Fruit fly (Drosophila melanogaster): ENCODE measurements around the gene CASK.

The CASK gene

dm6 chr3R:21777660-21778059 lies 44.8 kb downstream of the CASK start, which contains the start of gene Polr1H (continued):
- peak; percentile 70 for TF ChIP-seq Lhr (GFP tag; optimal IDR thresholded peaks at IDR 0.05)
- TF ChIP-seq nom (GFP tag; optimal IDR thresholded peaks at IDR 0.05), result no peak
- no peak for TF ChIP-seq CG7963 (GFP tag; IDR thresholded peaks at IDR 0.05; ENCODE audit: partially characterized antibody)
- TF ChIP-seq Med (GFP tag), result peak; percentile 68
- TF ChIP-seq CTCF (GFP tag; optimal IDR thresholded peaks at IDR 0.05), result peak; percentile 24
- TF ChIP-seq en (GFP tag; optimal IDR thresholded peaks at IDR 0.05), result no peak
- no peak for TF ChIP-seq CG11560 (tag; IDR thresholded peaks at IDR 0.05)
- TF ChIP-seq Meics (GFP tag; optimal IDR thresholded peaks at IDR 0.05), result no peak
- TF ChIP-seq trem (tag; optimal IDR thresholded peaks at IDR 0.05), result peak; percentile 69
- no peak for TF ChIP-seq Deaf1 (tag; optimal IDR thresholded peaks at IDR 0.05)
- no peak for TF ChIP-seq stc (GFP tag; IDR thresholded peaks at IDR 0.05)
- TF ChIP-seq CG4854 (GFP tag; optimal IDR thresholded peaks at IDR 0.05), result no peak
- no peak for TF ChIP-seq eyg (GFP tag; optimal IDR thresholded peaks at IDR 0.05)
- TF ChIP-seq C15 (GFP tag; IDR thresholded peaks at IDR 0.05), result no peak
- TF ChIP-seq CG12942 (GFP tag; optimal IDR thresholded peaks at IDR 0.05), result no peak
- TF ChIP-seq dm (GFP tag; optimal IDR thresholded peaks at IDR 0.05), result peak; percentile 90
- no peak for TF ChIP-seq ftz-f1 (GFP tag; optimal IDR thresholded peaks at IDR 0.05)
- TF ChIP-seq CG9437 (GFP tag; optimal IDR thresholded peaks at IDR 0.05), result no peak
- no peak for TF ChIP-seq CG5180 (GFP tag; optimal IDR thresholded peaks at IDR 0.05)
- no peak for TF ChIP-seq CG15479 (GFP tag; optimal IDR thresholded peaks at IDR 0.05)
- TF ChIP-seq gfzf (GFP tag; optimal IDR thresholded peaks at IDR 0.05), result peak; percentile 96
- TF ChIP-seq MESR4 (GFP tag; optimal IDR thresholded peaks at IDR 0.05), result peak; percentile 61
- no peak for TF ChIP-seq pho (GFP tag; optimal IDR thresholded peaks at IDR 0.05)
- no peak for TF ChIP-seq esg (GFP tag; conservative IDR thresholded peaks at IDR 0.05)
- TF ChIP-seq CG7786 (GFP tag; optimal IDR thresholded peaks at IDR 0.05), result no peak
- TF ChIP-seq CG11723 (GFP tag; optimal IDR thresholded peaks at IDR 0.05), result no peak
- no peak for TF ChIP-seq cato (GFP tag; optimal IDR thresholded peaks at IDR 0.05; ENCODE audit: borderline replicate concordance)
- TF ChIP-seq bsh (GFP tag; optimal IDR thresholded peaks at IDR 0.05), result no peak
- TF ChIP-seq CG32532 (GFP tag; IDR thresholded peaks at IDR 0.05), result no peak
- no peak for TF ChIP-seq gsb (GFP tag; IDR thresholded peaks at IDR 0.05)
- no peak for TF ChIP-seq grau (tag; optimal IDR thresholded peaks at IDR 0.05)
- no peak for TF ChIP-seq CG6854 (GFP tag; optimal IDR thresholded peaks at IDR 0.05)
- TF ChIP-seq wek (GFP tag; optimal IDR thresholded peaks at IDR 0.05), result no peak
- no peak for TF ChIP-seq CG11093 (GFP tag; IDR thresholded peaks at IDR 0.05)
- no peak for TF ChIP-seq B-H2 (GFP tag; optimal IDR thresholded peaks at IDR 0.05)
- TF ChIP-seq dati (GFP tag; IDR thresholded peaks at IDR 0.05), result no peak
- TF ChIP-seq ttk (GFP tag; IDR thresholded peaks at IDR 0.05), result no peak
- peak; percentile 41 for TF ChIP-seq Fer1 (GFP tag; optimal IDR thresholded peaks at IDR 0.05)
- TF ChIP-seq CG31388 (GFP tag; optimal IDR thresholded peaks at IDR 0.05), result no peak
- TF ChIP-seq CG10274 (GFP tag; optimal IDR thresholded peaks at IDR 0.05), result no peak
- no peak for TF ChIP-seq Mad (GFP tag; optimal IDR thresholded peaks at IDR 0.05)
- no peak for TF ChIP-seq CG43689 (GFP tag; IDR thresholded peaks at IDR 0.05)
- no peak for TF ChIP-seq D (optimal IDR thresholded peaks at IDR 0.05)
- TF ChIP-seq D (GFP tag; optimal IDR thresholded peaks at IDR 0.05), result no peak
- no peak for TF ChIP-seq oc (tag; optimal IDR thresholded peaks at IDR 0.05)
- TF ChIP-seq hkb (optimal IDR thresholded peaks at IDR 0.05), result no peak
- TF ChIP-seq hkb (GFP tag; IDR thresholded peaks at IDR 0.05), result no peak
- TF ChIP-seq Nf-YA (GFP tag; IDR thresholded peaks at IDR 0.05), result no peak
- no peak for TF ChIP-seq Bteb2 (GFP tag; optimal IDR thresholded peaks at IDR 0.05)
- no peak for TF ChIP-seq Dll (GFP tag; IDR thresholded peaks at IDR 0.05; ENCODE audit: partially characterized antibody)
- no peak for TF ChIP-seq ewg (GFP tag; optimal IDR thresholded peaks at IDR 0.05)
- peak; percentile 66 for TF ChIP-seq stwl (tag; optimal IDR thresholded peaks at IDR 0.05)
- no peak for TF ChIP-seq CG30403 (GFP tag; optimal IDR thresholded peaks at IDR 0.05)
